Worm (Caenorhabditis elegans) whole organism, L2 larva: ENCODE measurements around the gene F55G11.4.

ENCODE experiments used
- ama-1 ChIP-seq: fragments of 150-350 bp; optimal IDR thresholded peaks from 2 replicates; lab custom pipeline; 2018; ENCODE audit warnings: inconsistent platforms
- ceh-82 ChIP-seq: fragments of 150-350 bp; optimal IDR thresholded peaks from 2 replicates; lab custom pipeline; 2014; ENCODE audit warnings: missing biosample characterization, missing genetic modification characterization
- dmd-4 ChIP-seq: sonication (generic microtip); optimal IDR thresholded peaks from 2 replicates; lab custom pipeline; 2017; ENCODE audit warnings: missing biosample characterization, missing genetic modification characterization
- elt-3 ChIP-seq: sonication (generic microtip); optimal IDR thresholded peaks from 2 replicates; lab custom pipeline; 2017; ENCODE audit warnings: missing biosample characterization, missing genetic modification characterization
- fos-1 ChIP-seq: fragments of 150-350 bp; optimal IDR thresholded peaks from 2 replicates; lab custom pipeline; 2014; ENCODE audit warnings: missing biosample characterization, missing genetic modification characterization
- mdl-1 ChIP-seq, 2 experiments: fragments of 150-350 bp in 1 of 2; sonication (generic microtip) in 1 of 2; optimal IDR thresholded peaks; 2 replicates each; lab custom pipeline; 2017; ENCODE audit warnings: missing biosample characterization in 2 of 2, missing genetic modification characterization in 2 of 2
- nhr-237 ChIP-seq: fragments of 150-350 bp; optimal IDR thresholded peaks from 2 replicates; lab custom pipeline; 2014; ENCODE audit warnings: missing biosample characterization, missing genetic modification characterization
- skn-1 ChIP-seq: sonication (generic microtip); optimal IDR thresholded peaks from 2 replicates; lab custom pipeline; 2017; ENCODE audit warnings: missing biosample characterization, missing genetic modification characterization
- snpc-4 ChIP-seq: fragments of 150-350 bp; optimal IDR thresholded peaks from 2 replicates; lab custom pipeline; 2014; ENCODE audit warnings: missing biosample characterization, missing genetic modification characterization
- unc-39 ChIP-seq: fragments of 150-350 bp; optimal IDR thresholded peaks from 2 replicates; lab custom pipeline; 2014; ENCODE audit warnings: missing biosample characterization, missing genetic modification characterization
- unc-62 ChIP-seq: fragments of 150-350 bp; optimal IDR thresholded peaks from 2 replicates; lab custom pipeline; 2014; ENCODE audit warnings: missing biosample characterization, missing genetic modification reagents, missing genetic modification characterization
- zag-1 ChIP-seq: fragments of 150-350 bp; optimal IDR thresholded peaks from 2 replicates; lab custom pipeline; 2014; ENCODE audit warnings: missing biosample characterization, missing genetic modification characterization

DNA sequence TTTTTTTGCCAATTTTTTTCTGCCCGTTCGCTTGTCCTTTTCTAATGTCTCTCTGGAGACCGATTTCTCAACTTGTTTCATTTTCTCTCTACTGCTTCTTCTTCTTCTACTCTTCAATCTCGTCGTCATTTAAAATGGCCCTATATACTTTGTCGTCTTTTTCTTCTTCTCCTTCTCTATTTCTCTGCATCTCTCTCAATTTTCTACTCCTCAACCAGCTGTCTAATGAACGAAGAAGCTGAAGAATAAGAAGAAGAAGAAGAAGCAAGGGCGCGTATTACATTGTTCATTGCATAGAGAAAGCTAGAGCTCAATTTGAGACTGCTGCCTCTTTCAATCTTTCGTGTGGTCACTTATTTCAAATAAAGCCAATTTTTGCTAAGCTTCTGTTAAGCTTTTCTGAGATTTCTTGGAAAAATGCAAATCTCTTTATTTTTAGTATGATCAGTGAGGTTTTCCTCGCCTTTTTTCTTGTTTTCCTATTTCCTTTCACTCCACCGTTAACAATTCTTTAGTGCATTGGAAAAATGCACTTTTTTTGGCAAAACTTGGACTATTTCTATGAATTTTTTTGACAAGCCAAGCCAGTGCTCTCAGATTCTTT is 42.5 kb downstream of the F55G11.4 start:
- TF ChIP-seq skn-1 (tag; lab: Kevin White, UChicago) = no peak
- TF ChIP-seq zag-1 (tag; lab: Kevin White, UChicago) = peak; percentile 61
- TF ChIP-seq unc-62 (GFP tag; lab: Kevin White, UChicago) = no peak
- TF ChIP-seq ama-1 (lab: Kevin White, UChicago) = no peak
- TF ChIP-seq fos-1 (tag; lab: Kevin White, UChicago) = no peak
- no peak for TF ChIP-seq unc-39 (tag; lab: Kevin White, UChicago)
- TF ChIP-seq mdl-1 (tag; optimal IDR thresholded peaks at IDR 0.05; lab: Kevin White, UChicago) = no peak
- TF ChIP-seq nhr-237 (tag; lab: Kevin White, UChicago) = no peak
- no peak for TF ChIP-seq ceh-82
- no peak for TF ChIP-seq elt-3 (tag; lab: Kevin White, UChicago)
- TF ChIP-seq snpc-4 = no peak
- no peak for TF ChIP-seq dmd-4 (tag; lab: Kevin White, UChicago)
